Fruit fly (Drosophila melanogaster) whole organism, pupa: Measurements from ENCODE around the gene CkIIalpha-i3.

Source experiments
- CG10348 ChIP-seq: fragments of 200-800 bp; sonication (Bioruptor generic); IDR thresholded peaks from 2 replicates; pipeline ENCODE4 v1.3.6; 2022; ENCODE audit warnings: missing biosample characterization, missing genetic modification characterization
- CG12605 ChIP-seq: fragments of 200-800 bp; sonication (Bioruptor generic); IDR thresholded peaks from 2 replicates; pipeline ENCODE4 v1.3.6; 2022; ENCODE audit warnings: missing biosample characterization, missing genetic modification characterization
- CG13204 ChIP-seq: fragments of 200-800 bp; sonication (Bioruptor generic); optimal IDR thresholded peaks from 2 replicates; lab custom pipeline; 2018; ENCODE audit warnings: missing biosample characterization, mild to moderate bottlenecking, missing genetic modification characterization, moderate library complexity
- CG14655 ChIP-seq: fragments of 200-800 bp; sonication (Bioruptor generic); optimal IDR thresholded peaks from 3 replicates; lab custom pipeline; 2017; ENCODE audit warnings: mild to moderate bottlenecking, missing biosample characterization, missing genetic modification reagents, missing genetic modification characterization
- CG15710 ChIP-seq: fragments of 200-800 bp; sonication (Bioruptor generic); optimal IDR thresholded peaks from 2 replicates; lab custom pipeline; 2018; ENCODE audit warnings: missing biosample characterization, mild to moderate bottlenecking, missing genetic modification characterization, moderate library complexity
- CG17806 ChIP-seq: fragments of 200-800 bp; sonication (Bioruptor generic); optimal IDR thresholded peaks from 2 replicates; lab custom pipeline; 2018; ENCODE audit warnings: missing biosample characterization, mild to moderate bottlenecking, missing genetic modification characterization, moderate library complexity
- CG32121 ChIP-seq: fragments of 200-800 bp; sonication (Bioruptor generic); IDR thresholded peaks from 2 replicates; pipeline ENCODE4 v1.3.6; 2022; ENCODE audit warnings: missing biosample characterization, missing genetic modification characterization
- CG34367 ChIP-seq: fragments of 200-800 bp; sonication (Bioruptor generic); optimal IDR thresholded peaks from 2 replicates; lab custom pipeline; 2018; ENCODE audit warnings: missing biosample characterization, mild to moderate bottlenecking, missing genetic modification characterization
- CG4496 ChIP-seq: fragments of 200-800 bp; sonication (Bioruptor generic); IDR thresholded peaks from 3 replicates; pipeline ENCODE4 v1.3.6; 2022; ENCODE audit warnings: missing biosample characterization, missing genetic modification characterization
- CG8159 ChIP-seq: fragments of 200-800 bp; sonication (Bioruptor generic); optimal IDR thresholded peaks from 3 replicates; lab custom pipeline; 2018; ENCODE audit warnings: missing biosample characterization, mild to moderate bottlenecking, missing genetic modification characterization, moderate library complexity
- CG8301 ChIP-seq: fragments of 200-800 bp; sonication (Bioruptor generic); optimal IDR thresholded peaks from 2 replicates; lab custom pipeline; 2018; ENCODE audit warnings: missing biosample characterization, mild to moderate bottlenecking, missing genetic modification characterization
- CG9948 ChIP-seq: fragments of 200-800 bp; sonication (Bioruptor generic); optimal IDR thresholded peaks from 2 replicates; lab custom pipeline; 2018; ENCODE audit warnings: missing biosample characterization, mild to moderate bottlenecking, missing genetic modification characterization, moderate library complexity
- D1 ChIP-seq: fragments of 200-800 bp; sonication (Bioruptor generic); optimal IDR thresholded peaks from 2 replicates; lab custom pipeline; 2018; ENCODE audit warnings: missing biosample characterization, mild to moderate bottlenecking, missing genetic modification characterization, moderate library complexity
- EcR ChIP-seq: fragments of 200-800 bp; sonication (Bioruptor generic); optimal IDR thresholded peaks from 3 replicates; lab custom pipeline; 2019; ENCODE audit warnings: missing biosample characterization, missing genetic modification characterization, mild to moderate bottlenecking, moderate library complexity, missing genetic modification reagents
- Ets98B ChIP-seq: fragments of 200-800 bp; sonication (Bioruptor generic); IDR thresholded peaks from 2 replicates; pipeline ENCODE4 v1.3.6; 2022; ENCODE audit warnings: missing biosample characterization, missing genetic modification characterization
- Pif1A ChIP-seq: fragments of 200-800 bp; sonication (Bioruptor generic); optimal IDR thresholded peaks from 3 replicates; lab custom pipeline; 2016; ENCODE audit warnings: missing biosample characterization, missing genetic modification characterization
- Pif1B ChIP-seq: fragments of 200-800 bp; sonication (Bioruptor generic); optimal IDR thresholded peaks from 3 replicates; lab custom pipeline; 2016; ENCODE audit warnings: missing biosample characterization, missing genetic modification characterization
- Snoo ChIP-seq: fragments of 200-800 bp; sonication (Bioruptor generic); optimal IDR thresholded peaks from 3 replicates; lab custom pipeline; 2017; ENCODE audit warnings: missing biosample characterization, mild to moderate bottlenecking, missing genetic modification characterization, inconsistent platforms
- fd96Ca ChIP-seq: fragments of 200-800 bp; sonication (Bioruptor generic); IDR thresholded peaks from 3 replicates; pipeline ENCODE4 v1.3.6; 2022; ENCODE audit warnings: missing biosample characterization, missing genetic modification characterization
- gl ChIP-seq: fragments of 200-800 bp; sonication (Bioruptor generic); optimal IDR thresholded peaks from 2 replicates; lab custom pipeline; 2018; ENCODE audit warnings: missing biosample characterization, mild to moderate bottlenecking, missing genetic modification characterization
- rn ChIP-seq: fragments of 200-800 bp; sonication (Bioruptor generic); IDR thresholded peaks from 2 replicates; pipeline ENCODE4 v1.3.6; 2022; ENCODE audit warnings: missing biosample characterization, missing genetic modification characterization

Gene CkIIalpha-i3

dm6 chr3L:725527-726191 lies 15.3 kb upstream of the CkIIalpha-i3 start:
- peak; percentile 47 for TF ChIP-seq CG14655 (GFP tag; lab: Kevin White, UChicago)
- no peak for TF ChIP-seq CG13204 (GFP tag; lab: Kevin White, UChicago)
- TF ChIP-seq CG10348, result no peak
- peak; percentile 80 for TF ChIP-seq Snoo (tag; lab: Kevin White, UChicago)
- peak; percentile 12 for TF ChIP-seq D1 (tag; lab: Kevin White, UChicago)
- peak; percentile 28 for TF ChIP-seq CG8301 (tag; lab: Kevin White, UChicago)
- peak; percentile 51; the same call in 1 of the 3 replicates for TF ChIP-seq fd96Ca (GFP tag; lab: Robert Waterston, UW)
- TF ChIP-seq CG17806, result peak; percentile 75
- TF ChIP-seq EcR (GFP tag; lab: Kevin White, UChicago), result no peak
- peak; percentile 70 for TF ChIP-seq CG9948
- TF ChIP-seq Ets98B (GFP tag; lab: Robert Waterston, UW), result no peak
- no peak for TF ChIP-seq CG12605 (GFP tag; lab: Robert Waterston, UW)
- peak; percentile 66 for TF ChIP-seq Pif1B (GFP tag; lab: Kevin White, UChicago)
- TF ChIP-seq CG8159 (tag; lab: Kevin White, UChicago), result peak; percentile 74
- peak; percentile 71 for TF ChIP-seq Pif1A (GFP tag; lab: Kevin White, UChicago)
- peak; percentile 30 for TF ChIP-seq gl (tag; lab: Kevin White, UChicago)
- TF ChIP-seq CG34367 (tag; lab: Kevin White, UChicago), result peak; percentile 49
- no peak for TF ChIP-seq rn (GFP tag; lab: Robert Waterston, UW)
- TF ChIP-seq CG32121 (GFP tag; lab: Robert Waterston, UW), result no peak
- TF ChIP-seq CG4496 (GFP tag; lab: Robert Waterston, UW), result 0 out of 3 replicates have a peak, but pooled peaks have one; percentile 39
- TF ChIP-seq CG15710 (tag; lab: Kevin White, UChicago), result peak; percentile 71

DNA sequence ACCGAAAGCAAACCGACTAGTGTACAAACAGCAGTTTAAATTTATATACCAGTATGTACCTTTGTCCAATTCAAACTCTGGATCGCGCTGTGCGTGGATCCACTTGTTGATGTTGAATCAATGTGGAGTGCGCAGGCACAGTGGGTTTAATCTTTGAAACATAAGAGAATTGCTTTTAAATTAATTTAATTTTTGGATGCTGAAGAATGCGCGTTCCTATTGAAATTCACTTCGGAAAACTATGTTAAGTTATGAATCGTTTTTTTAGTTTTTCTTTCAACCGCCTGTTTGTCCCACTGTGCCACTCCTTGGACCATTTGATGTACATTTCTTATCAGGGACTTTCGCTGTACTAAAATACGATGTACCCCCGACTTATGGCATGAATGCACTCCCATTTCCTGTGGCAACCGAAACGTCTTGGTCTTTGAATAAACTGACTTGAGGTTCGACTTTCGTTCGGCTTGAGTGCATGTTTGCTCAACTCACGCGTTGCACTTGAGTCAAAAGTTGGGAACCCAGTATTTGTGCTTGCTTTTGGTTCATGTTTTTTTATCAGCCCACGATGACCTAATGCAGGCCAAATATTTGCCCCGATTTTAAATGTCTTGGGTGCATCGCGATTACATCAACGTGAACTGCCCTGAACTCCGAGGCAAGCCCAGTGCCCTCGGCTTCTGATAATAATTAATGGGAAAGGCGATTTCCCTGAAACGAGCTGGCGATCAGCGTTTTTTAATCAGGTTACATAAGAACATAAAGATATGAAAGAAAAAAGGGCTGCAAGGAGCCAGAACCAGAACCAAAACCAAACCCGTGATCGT lies 14.3 kb upstream of the CkIIalpha-i3 start:
- TF ChIP-seq CG13204 (GFP tag; lab: Kevin White, UChicago) (peak; percentile 78), D1 (tag; lab: Kevin White, UChicago) (peak; percentile 84), Pif1B (GFP tag; lab: Kevin White, UChicago) (peak; percentile 94), Snoo (tag; lab: Kevin White, UChicago) (peak; percentile 97), EcR (GFP tag; lab: Kevin White, UChicago) (peak; percentile 64), gl (tag; lab: Kevin White, UChicago) (peak; percentile 85), CG4496 (GFP tag; lab: Robert Waterston, UW) (peak; percentile 97), CG8301 (tag; lab: Kevin White, UChicago) (peak; percentile 84), Pif1A (GFP tag; lab: Kevin White, UChicago) (peak; percentile 94), fd96Ca (GFP tag; lab: Robert Waterston, UW) (peak; percentile 95), CG10348 (peak; percentile 53; the same call in 1 of the 2 replicates), CG17806 (peak; percentile 92), CG14655 (GFP tag; lab: Kevin White, UChicago) (peak; percentile 89), CG34367 (tag; lab: Kevin White, UChicago) (peak; percentile 91), CG15710 (tag; lab: Kevin White, UChicago) (peak; percentile 91), CG9948 (peak; percentile 89), CG8159 (tag; lab: Kevin White, UChicago) (peak; percentile 91), CG12605 (GFP tag; lab: Robert Waterston, UW) (peak; percentile 93), rn (GFP tag; lab: Robert Waterston, UW) (peak; percentile 90), CG32121 (GFP tag; lab: Robert Waterston, UW) (peak; percentile 87), Ets98B (GFP tag; lab: Robert Waterston, UW) (peak; percentile 86)

- TF ChIP-seq CG14655 (GFP tag; lab: Kevin White, UChicago) (no peak), Ets98B (GFP tag; lab: Robert Waterston, UW) (no peak), rn (GFP tag; lab: Robert Waterston, UW) (no peak), Snoo (tag; lab: Kevin White, UChicago) (no peak), CG8301 (tag; lab: Kevin White, UChicago) (no peak), CG15710 (tag; lab: Kevin White, UChicago) (no peak), EcR (GFP tag; lab: Kevin White, UChicago) (no peak), Pif1B (GFP tag; lab: Kevin White, UChicago) (no peak), CG34367 (tag; lab: Kevin White, UChicago) (no peak), CG13204 (GFP tag; lab: Kevin White, UChicago) (no peak), CG4496 (GFP tag; lab: Robert Waterston, UW) (no peak), CG9948 (no peak), gl (tag; lab: Kevin White, UChicago) (no peak), CG12605 (GFP tag; lab: Robert Waterston, UW) (no peak), D1 (tag; lab: Kevin White, UChicago) (no peak)
Observed at dm6 chr3L:723654-724461, 13.5 kb upstream of the CkIIalpha-i3 start.

- TF ChIP-seq CG14655 (GFP tag; lab: Kevin White, UChicago) (no peak), CG12605 (GFP tag; lab: Robert Waterston, UW) (peak; percentile 36), Ets98B (GFP tag; lab: Robert Waterston, UW) (peak; percentile 78), CG13204 (GFP tag; lab: Kevin White, UChicago) (no peak), gl (tag; lab: Kevin White, UChicago) (no peak), CG15710 (tag; lab: Kevin White, UChicago) (no peak), Snoo (tag; lab: Kevin White, UChicago) (no peak), EcR (GFP tag; lab: Kevin White, UChicago) (no peak), CG9948 (no peak), Pif1B (GFP tag; lab: Kevin White, UChicago) (no peak), CG8159 (tag; lab: Kevin White, UChicago) (no peak), Pif1A (GFP tag; lab: Kevin White, UChicago) (no peak), CG4496 (GFP tag; lab: Robert Waterston, UW) (peak; percentile 78), CG10348 (no peak), CG34367 (tag; lab: Kevin White, UChicago) (no peak), CG8301 (tag; lab: Kevin White, UChicago) (no peak), CG32121 (GFP tag; lab: Robert Waterston, UW) (peak; percentile 70), fd96Ca (GFP tag; lab: Robert Waterston, UW) (peak; percentile 80; the same call in 2 of the 3 replicates), rn (GFP tag; lab: Robert Waterston, UW) (peak; percentile 44; the same call in 1 of the 2 replicates), CG17806 (no peak), D1 (tag; lab: Kevin White, UChicago) (no peak)
Observed at dm6 chr3L:722386-722785, 12.0 kb upstream of the CkIIalpha-i3 start.
